Worm (Caenorhabditis elegans) whole organism, young adult: ENCODE results near the gene die-1.
"Not testable (repeated sequence)": the region's sequence is repeated elsewhere in the genome, so short reads cannot be mapped to it uniquely, and the experiment has no call there.

Experiments used
- D2030.7 ChIP-seq: fragments of 200-800 bp; sonication (Bioruptor generic); IDR thresholded peaks from 2 replicates; pipeline ENCODE4 v1.3.6; 2022; ENCODE audit warnings: missing genetic modification reagents, missing genetic modification characterization, missing compliant biosample characterization
- F37B4.10 ChIP-seq: fragments of 200-800 bp; sonication (Bioruptor generic); IDR thresholded peaks from 2 replicates; pipeline ENCODE4 v1.3.6; 2022; ENCODE audit warnings: missing genetic modification characterization, missing compliant biosample characterization
- F49E8.2 ChIP-seq: sonication (generic microtip); optimal IDR thresholded peaks from 3 replicates; lab custom pipeline; 2017; ENCODE audit warnings: missing genetic modification characterization, mild to moderate bottlenecking, missing compliant biosample characterization, antibody characterized with exemption, moderate library complexity; ENCODE audit not compliant: insufficient read depth
- K11D2.4 ChIP-seq: fragments of 200-800 bp; sonication (Bioruptor generic); IDR thresholded peaks from 2 replicates; pipeline ENCODE4 v1.3.6; 2022; ENCODE audit warnings: missing genetic modification reagents, missing genetic modification characterization, missing compliant biosample characterization
- K12H6.12 ChIP-seq: fragments of 200-800 bp; sonication (Bioruptor generic); optimal IDR thresholded peaks from 2 replicates; lab custom pipeline; 2018; ENCODE audit warnings: mild to moderate bottlenecking, missing genetic modification characterization, missing compliant biosample characterization
- T07F8.4 ChIP-seq: sonication (generic microtip); optimal IDR thresholded peaks from 2 replicates; lab custom pipeline; 2016; ENCODE audit warnings: mild to moderate bottlenecking, missing genetic modification characterization, moderate library complexity, missing compliant biosample characterization
- Y53F4B.3 ChIP-seq: fragments of 200-800 bp; sonication (Bioruptor generic); IDR thresholded peaks from 2 replicates; pipeline ENCODE4 v1.3.6; 2022; ENCODE audit warnings: missing genetic modification reagents, missing genetic modification characterization, missing compliant biosample characterization
- Y53G8AR.9 ChIP-seq: fragments of 200-800 bp; sonication (Bioruptor generic); conservative IDR thresholded peaks from 2 replicates; pipeline ENCODE4 v1.3.6; 2022; ENCODE audit warnings: missing genetic modification reagents, missing genetic modification characterization, missing compliant biosample characterization
- Y56A3A.18 ChIP-seq: fragments of 200-800 bp; sonication (Bioruptor generic); IDR thresholded peaks from 2 replicates; pipeline ENCODE4 v1.3.6; 2022; ENCODE audit warnings: missing genetic modification reagents, missing genetic modification characterization, missing compliant biosample characterization
- Y67H2A.10 ChIP-seq: fragments of 200-800 bp; sonication (Bioruptor generic); conservative IDR thresholded peaks from 2 replicates; pipeline ENCODE4 v1.3.6; 2022; ENCODE audit warnings: missing genetic modification reagents, missing genetic modification characterization, missing compliant biosample characterization
- ZK185.1 ChIP-seq: sonication (generic microtip); optimal IDR thresholded peaks from 2 replicates; lab custom pipeline; 2016; ENCODE audit warnings: mild to moderate bottlenecking, missing genetic modification characterization, missing compliant biosample characterization; ENCODE audit not compliant: poor library complexity, severe bottlenecking
- aptf-2 ChIP-seq: fragments of 200-800 bp; sonication (Bioruptor generic); conservative IDR thresholded peaks from 2 replicates; pipeline ENCODE4 v1.3.6; 2022; ENCODE audit warnings: missing genetic modification reagents, missing genetic modification characterization, missing compliant biosample characterization
- aptf-3 ChIP-seq: fragments of 200-800 bp; sonication (Bioruptor generic); IDR thresholded peaks from 2 replicates; pipeline ENCODE4 v1.3.6; 2022; ENCODE audit warnings: missing genetic modification characterization, missing compliant biosample characterization
- athp-1 ChIP-seq: sonication (generic microtip); optimal IDR thresholded peaks from 2 replicates; lab custom pipeline; 2017; ENCODE audit warnings: mild to moderate bottlenecking, missing genetic modification characterization, missing compliant biosample characterization
- attf-3 ChIP-seq: fragments of 200-800 bp; sonication (Bioruptor generic); conservative IDR thresholded peaks from 2 replicates; pipeline ENCODE4 v1.3.6; 2022; ENCODE audit warnings: missing genetic modification reagents, missing genetic modification characterization, missing compliant biosample characterization
- attf-5 ChIP-seq: fragments of 200-800 bp; sonication (Bioruptor generic); optimal IDR thresholded peaks from 2 replicates; lab custom pipeline; 2018; ENCODE audit warnings: mild to moderate bottlenecking, missing genetic modification characterization, missing compliant biosample characterization
- bed-2 ChIP-seq: fragments of 200-800 bp; sonication (Bioruptor generic); IDR thresholded peaks from 2 replicates; pipeline ENCODE4 v1.3.6; 2022; ENCODE audit warnings: missing genetic modification reagents, missing genetic modification characterization, missing compliant biosample characterization
- cebp-1 ChIP-seq, 2 experiments: fragments of 200-800 bp in 1 of 2; sonication (Bioruptor generic) in 1 of 2; sonication (generic microtip) in 1 of 2; IDR thresholded peaks in 1 of 2; optimal IDR thresholded peaks in 1 of 2; 2 replicates each; pipeline versions ENCODE4 v1.3.6 to Lab custom; 2017 to 2022; ENCODE audit warnings: missing compliant biosample characterization in 2 of 2, missing genetic modification characterization in 2 of 2, mild to moderate bottlenecking in 1 of 2, missing genetic modification reagents in 1 of 2, moderate library complexity in 1 of 2
- ceh-27 ChIP-seq: fragments of 200-800 bp; sonication (Bioruptor generic); optimal IDR thresholded peaks from 2 replicates; lab custom pipeline; 2018; ENCODE audit warnings: mild to moderate bottlenecking, missing genetic modification characterization, moderate library complexity, missing compliant biosample characterization
- ceh-91 ChIP-seq: fragments of 200-800 bp; sonication (Bioruptor generic); IDR thresholded peaks from 2 replicates; pipeline ENCODE4 v1.3.6; 2022; ENCODE audit warnings: missing genetic modification reagents, missing genetic modification characterization, missing compliant biosample characterization
- dox-1 ChIP-seq: fragments of 200-800 bp; sonication (Bioruptor generic); IDR thresholded peaks from 2 replicates; pipeline ENCODE4 v1.3.6; 2022; ENCODE audit warnings: missing genetic modification reagents, missing genetic modification characterization, missing compliant biosample characterization
- egl-18 ChIP-seq: fragments of 200-800 bp; sonication (Bioruptor generic); IDR thresholded peaks from 2 replicates; pipeline ENCODE4 v1.3.6; 2022; ENCODE audit warnings: missing genetic modification reagents, missing genetic modification characterization, missing compliant biosample characterization
- egrh-3 ChIP-seq: fragments of 200-800 bp; sonication (Bioruptor generic); IDR thresholded peaks from 2 replicates; pipeline ENCODE4 v1.3.6; 2022; ENCODE audit warnings: missing genetic modification reagents, missing genetic modification characterization, missing compliant biosample characterization
- hmg-20 ChIP-seq: fragments of 200-800 bp; sonication (Bioruptor generic); IDR thresholded peaks from 2 replicates; pipeline ENCODE4 v1.3.6; 2022; ENCODE audit warnings: missing genetic modification reagents, missing genetic modification characterization, missing compliant biosample characterization
- hsf-1 ChIP-seq: fragments of 200-800 bp; sonication (Bioruptor generic); IDR thresholded peaks from 2 replicates; pipeline ENCODE4 v1.3.6; 2022; ENCODE audit warnings: missing genetic modification reagents, missing genetic modification characterization, missing compliant biosample characterization
- let-526 ChIP-seq: fragments of 200-800 bp; sonication (Bioruptor generic); IDR thresholded peaks from 2 replicates; pipeline ENCODE4 v1.3.6; 2022; ENCODE audit warnings: missing genetic modification reagents, missing genetic modification characterization, missing compliant biosample characterization
- let-607 ChIP-seq, 2 experiments: fragments of 200-800 bp in 1 of 2; sonication (Bioruptor generic) in 1 of 2; sonication (generic microtip) in 1 of 2; optimal IDR thresholded peaks; 2 replicates each; lab custom pipeline; 2016 to 2018; ENCODE audit warnings: mild to moderate bottlenecking in 2 of 2, missing compliant biosample characterization in 2 of 2, missing genetic modification characterization in 2 of 2, moderate library complexity in 2 of 2, missing genotype in 1 of 2
- lin-35 ChIP-seq, 3 experiments: fragments of 150-350 bp in 2 of 3; sonication (generic microtip) in 1 of 3; optimal IDR thresholded peaks; 2 replicates each; lab custom pipeline; 2014 to 2018; ENCODE audit warnings: missing biosample characterization in 3 of 3, missing genetic modification characterization in 3 of 3, missing genetic modification reagents in 3 of 3
- lin-40 ChIP-seq: sonication (generic microtip); optimal IDR thresholded peaks from 2 replicates; lab custom pipeline; 2016; ENCODE audit warnings: missing genetic modification characterization, mild to moderate bottlenecking, missing compliant biosample characterization, missing genotype, missing genetic modification reagents
- lin-54 ChIP-seq: fragments of 200-800 bp; sonication (Bioruptor generic); optimal IDR thresholded peaks from 2 replicates; lab custom pipeline; 2018; ENCODE audit warnings: mild to moderate bottlenecking, missing genetic modification characterization, missing compliant biosample characterization
- madf-3 ChIP-seq: fragments of 200-800 bp; sonication (Bioruptor generic); IDR thresholded peaks from 2 replicates; pipeline ENCODE4 v1.3.6; 2022; ENCODE audit warnings: missing genetic modification reagents, missing genetic modification characterization, missing compliant biosample characterization
- madf-6 ChIP-seq: fragments of 200-800 bp; sonication (Bioruptor generic); IDR thresholded peaks from 2 replicates; pipeline ENCODE4 v1.3.6; 2022; ENCODE audit warnings: missing genetic modification reagents, missing genetic modification characterization, missing compliant biosample characterization
- pbrm-1 ChIP-seq: fragments of 200-800 bp; sonication (Bioruptor generic); IDR thresholded peaks from 2 replicates; pipeline ENCODE4 v1.3.6; 2022; ENCODE audit warnings: missing genetic modification reagents, missing genetic modification characterization, missing compliant biosample characterization
- repo-1 ChIP-seq: sonication (generic microtip); optimal IDR thresholded peaks from 2 replicates; lab custom pipeline; 2017; ENCODE audit warnings: mild to moderate bottlenecking, missing genetic modification characterization, missing compliant biosample characterization
- rpc-1 ChIP-seq, 2 experiments: fragments of 150-350 bp in 1 of 2; sonication (generic microtip) in 1 of 2; optimal IDR thresholded peaks; 2 replicates each; lab custom pipeline; 2014 to 2018; ENCODE audit warnings: missing biosample characterization in 1 of 2, missing genetic modification characterization in 1 of 2, missing genetic modification reagents in 1 of 2, missing genotype in 1 of 2
- sea-2 ChIP-seq: fragments of 200-800 bp; sonication (Bioruptor generic); IDR thresholded peaks from 2 replicates; pipeline ENCODE4 v1.3.6; 2022; ENCODE audit warnings: missing genetic modification characterization, missing compliant biosample characterization
- snpc-4 ChIP-seq, 5 experiments: fragments of 150-350 bp in 1 of 5; sonication (generic microtip) in 4 of 5; optimal IDR thresholded peaks; 2 replicates each; lab custom pipeline; 2014 to 2018; ENCODE audit warnings: missing genetic modification characterization in 5 of 5, missing biosample characterization in 3 of 5, antibody characterized with exemption in 2 of 5, mild to moderate bottlenecking in 2 of 5, missing compliant biosample characterization in 2 of 5, missing genotype in 2 of 5, moderate library complexity in 2 of 5, missing genetic modification reagents in 1 of 5
- somi-1 ChIP-seq: fragments of 200-800 bp; sonication (Bioruptor generic); optimal IDR thresholded peaks from 2 replicates; lab custom pipeline; 2018; ENCODE audit warnings: mild to moderate bottlenecking, missing genetic modification characterization, missing compliant biosample characterization
- tbp1 ChIP-seq: fragments of 200-800 bp; sonication (Bioruptor generic); optimal IDR thresholded peaks from 2 replicates; lab custom pipeline; 2018; ENCODE audit warnings: mild to moderate bottlenecking, missing genetic modification characterization, missing compliant biosample characterization
- tlf-1 ChIP-seq: fragments of 200-800 bp; sonication (Bioruptor generic); optimal IDR thresholded peaks from 2 replicates; lab custom pipeline; 2018; ENCODE audit warnings: mild to moderate bottlenecking, missing genetic modification characterization, missing compliant biosample characterization
- unc-130 ChIP-seq: sonication (generic microtip); optimal IDR thresholded peaks from 2 replicates; lab custom pipeline; 2016; ENCODE audit warnings: missing genetic modification reagents, missing genetic modification characterization, missing compliant biosample characterization
- xnd-1 ChIP-seq: sonication (generic microtip); optimal IDR thresholded peaks from 2 replicates; lab custom pipeline; 2016; ENCODE audit warnings: missing genotype, missing genetic modification reagents, missing genetic modification characterization, missing compliant biosample characterization
- ztf-18 ChIP-seq: sonication (generic microtip); optimal IDR thresholded peaks from 2 replicates; lab custom pipeline; 2016; ENCODE audit warnings: missing genotype, mild to moderate bottlenecking, missing genetic modification characterization, missing compliant biosample characterization
- ztf-6 ChIP-seq: fragments of 200-800 bp; sonication (Bioruptor generic); IDR thresholded peaks from 2 replicates; pipeline ENCODE4 v1.3.6; 2022; ENCODE audit warnings: missing genetic modification reagents, missing genetic modification characterization, missing compliant biosample characterization

The die-1 gene

ce11 chrII:10033163-10033871 is 34.4 kb downstream of the die-1 start, which contains the start of gene mtcu-2:
mtcu-2 (minus strand) TSS chrII:10033213.
- TF ChIP-seq tlf-1 (peak; percentile 49), T07F8.4 (tag; lab: Kevin White, UChicago) (peak; percentile 37), madf-6 (GFP tag; lab: Robert Waterston, UW) (peak; percentile 95), lin-40 (peak; percentile 73), ztf-6 (peak; percentile 96), ZK185.1 (tag; lab: Kevin White, UChicago) (peak; percentile 58), aptf-3 (peak; percentile 93; the same call in 1 of the 2 replicates), madf-3 (GFP tag; lab: Robert Waterston, UW) (peak; percentile 95), attf-5 (GFP tag; lab: Kevin White, UChicago) (peak; percentile 94), bed-2 (GFP tag; lab: Robert Waterston, UW) (peak; percentile 99), tbp1 (GFP tag; lab: Kevin White, UChicago) (peak; percentile 60), egl-18 (GFP tag; lab: Robert Waterston, UW) (peak; percentile 96), Y53G8AR.9 (GFP tag; lab: Robert Waterston, UW) (peak; percentile 96), lin-54 (GFP tag; lab: Kevin White, UChicago) (peak; percentile 84), snpc-4 (tag; optimal IDR thresholded peaks at IDR 0.05; lab: Kevin White, UChicago) (peak in 3 of 4 experiments; percentile 28 to 58 (median 32)), lin-35 (GFP tag; optimal IDR thresholded peaks at IDR 0.05; lab: Kevin White, UChicago) (peak in 1 of 3 experiments; percentile 77), K11D2.4 (peak; percentile 98), aptf-2 (GFP tag; lab: Robert Waterston, UW) (peak; percentile 97), cebp-1 (GFP tag; IDR thresholded peaks at IDR 0.05; lab: Robert Waterston, UW) (peak; percentile 94), cebp-1 (tag; optimal IDR thresholded peaks at IDR 0.05; lab: Kevin White, UChicago) (peak; percentile 82), pbrm-1 (GFP tag; lab: Robert Waterston, UW) (peak; percentile 99), unc-130 (GFP tag; lab: Kevin White, UChicago) (peak; percentile 27), K12H6.12 (peak; percentile 61), D2030.7 (GFP tag; lab: Robert Waterston, UW) (peak; percentile 99), athp-1 (tag; lab: Kevin White, UChicago) (peak; percentile 87), dox-1 (peak; percentile 100), rpc-1 (optimal IDR thresholded peaks at IDR 0.05; lab: Kevin White, UChicago) (peak; percentile 38), sea-2 (GFP tag; lab: Robert Waterston, UW) (peak; percentile 95), F49E8.2 (peak; percentile 33), repo-1 (tag; lab: Kevin White, UChicago) (peak; percentile 7), let-526 (peak; percentile 99), Y67H2A.10 (peak; percentile 98), Y53F4B.3 (GFP tag; lab: Robert Waterston, UW) (peak; percentile 92), F37B4.10 (GFP tag; lab: Robert Waterston, UW) (peak; percentile 97), attf-3 (GFP tag; lab: Robert Waterston, UW) (peak; percentile 90), somi-1 (peak; percentile 36), xnd-1 (tag; lab: Kevin White, UChicago) (peak; percentile 16), egrh-3 (GFP tag; lab: Robert Waterston, UW) (peak; percentile 90), ceh-27 (peak; percentile 76), let-607 (tag; optimal IDR thresholded peaks at IDR 0.05; lab: Kevin White, UChicago) (peak; percentile 50 to 54), ztf-18 (tag; lab: Kevin White, UChicago) (peak; percentile 38), hsf-1 (GFP tag; lab: Robert Waterston, UW) (peak; percentile 80), hmg-20 (GFP tag; lab: Robert Waterston, UW) (peak; percentile 93), ceh-91 (peak; percentile 98), Y56A3A.18 (peak; percentile 96)
- TF ChIP-seq snpc-4 (GFP tag; optimal IDR thresholded peaks at IDR 0.05; lab: Kevin White, UChicago); rpc-1 (tag; optimal IDR thresholded peaks at IDR 0.05; lab: Kevin White, UChicago): not testable (repeated sequence)
